Fruit fly (Drosophila melanogaster) whole organism, larva: ENCODE results near the gene CG32219.

Source experiments
- noc ChIP-seq: fragments of 200-800 bp; sonication (Bioruptor generic); optimal IDR thresholded peaks from 3 replicates; lab custom pipeline; 2019; ENCODE audit warnings: missing biosample characterization, mild to moderate bottlenecking, missing genetic modification characterization, moderate library complexity

CG32219 gene

DNA sequence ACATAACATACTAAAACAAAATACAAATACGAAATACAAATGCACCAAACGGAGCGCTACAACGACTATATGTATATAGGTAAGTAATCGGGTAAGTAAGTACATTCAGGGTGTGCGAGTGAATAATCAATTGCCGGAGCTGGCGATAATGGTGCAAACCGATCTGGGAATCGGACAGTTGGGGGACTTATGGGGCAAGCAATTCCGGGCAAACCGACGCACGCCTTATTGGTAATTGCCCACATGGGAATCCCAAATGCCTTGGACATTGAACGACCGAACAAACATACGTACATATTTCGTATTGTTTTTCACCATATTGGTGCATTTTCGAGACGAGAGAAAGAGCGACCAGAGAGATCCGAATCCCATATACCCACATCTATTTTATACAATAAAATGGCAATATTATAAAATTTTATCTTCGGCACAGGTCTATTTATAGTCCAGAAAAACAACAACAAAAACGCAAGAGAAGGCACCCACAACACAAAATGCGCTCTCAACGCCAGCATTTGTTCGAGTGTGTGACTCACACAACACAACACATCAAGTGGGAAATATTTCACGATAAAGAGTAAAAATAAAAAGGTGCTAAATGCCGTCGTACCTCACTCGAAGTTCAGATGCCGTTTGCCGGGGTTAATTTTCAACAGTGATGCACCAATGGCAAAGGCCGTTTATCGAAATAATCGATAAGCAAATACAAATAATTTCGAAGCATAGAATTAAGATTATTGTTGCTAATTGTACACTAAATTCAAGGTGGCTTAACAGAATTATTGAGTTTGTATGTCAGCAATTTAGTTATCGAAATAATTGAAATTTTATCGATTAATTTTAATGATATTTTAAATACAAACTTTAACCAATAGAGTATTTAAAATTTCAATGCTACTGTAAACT, 50.5 kb downstream of the CG32219 start:
- no peak for TF ChIP-seq noc (tag; lab: Kevin White, UChicago)
